Worm (Caenorhabditis elegans) whole organism, young adult: ENCODE measurements around the gene C47D12.4.

Experiments
- B0019.2 ChIP-seq: fragments of 200-800 bp; sonication (Bioruptor generic); conservative IDR thresholded peaks from 2 replicates; pipeline ENCODE4 v1.3.6; 2022; ENCODE audit warnings: missing genetic modification reagents, missing genetic modification characterization, missing compliant biosample characterization
- B0336.3 ChIP-seq: fragments of 200-800 bp; sonication (Bioruptor generic); IDR thresholded peaks from 2 replicates; pipeline ENCODE4 v1.3.6; 2022; ENCODE audit warnings: missing genetic modification characterization, missing compliant biosample characterization
- F22D6.2 ChIP-seq: sonication (generic microtip); optimal IDR thresholded peaks from 2 replicates; lab custom pipeline; 2016; ENCODE audit warnings: mild to moderate bottlenecking, missing genetic modification characterization, missing compliant biosample characterization
- F23B12.7 ChIP-seq: sonication (generic microtip); optimal IDR thresholded peaks from 2 replicates; lab custom pipeline; 2017; ENCODE audit warnings: missing genetic modification characterization, mild to moderate bottlenecking, missing compliant biosample characterization, antibody characterized with exemption, moderate library complexity; ENCODE audit not compliant: insufficient read depth
- F49E8.2 ChIP-seq: sonication (generic microtip); optimal IDR thresholded peaks from 3 replicates; lab custom pipeline; 2017; ENCODE audit warnings: missing genetic modification characterization, mild to moderate bottlenecking, missing compliant biosample characterization, antibody characterized with exemption, moderate library complexity; ENCODE audit not compliant: insufficient read depth
- F52B5.7 ChIP-seq: sonication (generic microtip); optimal IDR thresholded peaks from 2 replicates; lab custom pipeline; 2016; ENCODE audit warnings: mild to moderate bottlenecking, missing genetic modification characterization, missing compliant biosample characterization
- T07F8.4 ChIP-seq: sonication (generic microtip); optimal IDR thresholded peaks from 2 replicates; lab custom pipeline; 2016; ENCODE audit warnings: mild to moderate bottlenecking, missing genetic modification characterization, moderate library complexity, missing compliant biosample characterization
- T26A5.8 ChIP-seq: sonication (generic microtip); optimal IDR thresholded peaks from 2 replicates; lab custom pipeline; 2016; ENCODE audit warnings: missing genetic modification characterization, missing compliant biosample characterization
- Y53G8AR.9 ChIP-seq: fragments of 200-800 bp; sonication (Bioruptor generic); conservative IDR thresholded peaks from 2 replicates; pipeline ENCODE4 v1.3.6; 2022; ENCODE audit warnings: missing genetic modification reagents, missing genetic modification characterization, missing compliant biosample characterization
- Y79H2A.3 ChIP-seq: fragments of 200-800 bp; sonication (Bioruptor generic); conservative IDR thresholded peaks from 2 replicates; pipeline ENCODE4 v1.3.6; 2022; ENCODE audit warnings: missing genetic modification reagents, missing genetic modification characterization, missing compliant biosample characterization
- ama-1 ChIP-seq, 3 experiments: fragments of 150-350 bp in 1 of 3; sonication (generic microtip) in 2 of 3; optimal IDR thresholded peaks; 2 replicates each; lab custom pipeline; 2014 to 2018; ENCODE audit warnings: missing biosample characterization in 2 of 3, missing genetic modification characterization in 2 of 3, missing genetic modification reagents in 2 of 3
- aptf-3 ChIP-seq: fragments of 200-800 bp; sonication (Bioruptor generic); IDR thresholded peaks from 2 replicates; pipeline ENCODE4 v1.3.6; 2022; ENCODE audit warnings: missing genetic modification characterization, missing compliant biosample characterization
- cebp-1 ChIP-seq, 2 experiments: fragments of 200-800 bp in 1 of 2; sonication (Bioruptor generic) in 1 of 2; sonication (generic microtip) in 1 of 2; IDR thresholded peaks in 1 of 2; optimal IDR thresholded peaks in 1 of 2; 2 replicates each; pipeline versions ENCODE4 v1.3.6 to Lab custom; 2017 to 2022; ENCODE audit warnings: missing compliant biosample characterization in 2 of 2, missing genetic modification characterization in 2 of 2, mild to moderate bottlenecking in 1 of 2, missing genetic modification reagents in 1 of 2, moderate library complexity in 1 of 2
- cebp-2 ChIP-seq: fragments of 200-800 bp; sonication (Bioruptor generic); IDR thresholded peaks from 2 replicates; pipeline ENCODE4 v1.3.6; 2022; ENCODE audit warnings: missing genetic modification characterization, missing compliant biosample characterization
- ceh-91 ChIP-seq: fragments of 200-800 bp; sonication (Bioruptor generic); IDR thresholded peaks from 2 replicates; pipeline ENCODE4 v1.3.6; 2022; ENCODE audit warnings: missing genetic modification reagents, missing genetic modification characterization, missing compliant biosample characterization
- die-1 ChIP-seq: sonication (generic microtip); optimal IDR thresholded peaks from 2 replicates; lab custom pipeline; 2016; ENCODE audit warnings: missing genotype, mild to moderate bottlenecking, missing genetic modification characterization, missing compliant biosample characterization
- dox-1 ChIP-seq: fragments of 200-800 bp; sonication (Bioruptor generic); IDR thresholded peaks from 2 replicates; pipeline ENCODE4 v1.3.6; 2022; ENCODE audit warnings: missing genetic modification reagents, missing genetic modification characterization, missing compliant biosample characterization
- dpl-1 ChIP-seq: fragments of 150-350 bp; optimal IDR thresholded peaks from 2 replicates; lab custom pipeline; 2014; ENCODE audit warnings: missing biosample characterization, missing genetic modification reagents, missing genetic modification characterization
- ekl-4 ChIP-seq: fragments of 200-800 bp; sonication (Bioruptor generic); IDR thresholded peaks from 2 replicates; pipeline ENCODE4 v1.3.6; 2022; ENCODE audit warnings: missing genetic modification reagents, missing genetic modification characterization, missing compliant biosample characterization
- fkh-3 ChIP-seq: sonication (generic microtip); optimal IDR thresholded peaks from 2 replicates; lab custom pipeline; 2016; ENCODE audit warnings: mild to moderate bottlenecking, missing genetic modification characterization, missing compliant biosample characterization
- hlh-26 ChIP-seq: fragments of 200-800 bp; sonication (Bioruptor generic); conservative IDR thresholded peaks from 2 replicates; pipeline ENCODE4 v1.3.6; 2022; ENCODE audit warnings: missing genetic modification reagents, missing genetic modification characterization, missing compliant biosample characterization
- hmg-1.2 ChIP-seq: fragments of 200-800 bp; sonication (Bioruptor generic); IDR thresholded peaks from 2 replicates; pipeline ENCODE4 v1.3.6; 2022; ENCODE audit warnings: missing genetic modification reagents, missing genetic modification characterization, missing compliant biosample characterization
- lag-1 ChIP-seq: fragments of 200-800 bp; sonication (Bioruptor generic); IDR thresholded peaks from 2 replicates; pipeline ENCODE4 v1.3.6; 2022; ENCODE audit warnings: missing genetic modification reagents, missing genetic modification characterization, missing compliant biosample characterization
- lin-35 ChIP-seq, 3 experiments: fragments of 150-350 bp in 2 of 3; sonication (generic microtip) in 1 of 3; optimal IDR thresholded peaks; 2 replicates each; lab custom pipeline; 2014 to 2018; ENCODE audit warnings: missing biosample characterization in 3 of 3, missing genetic modification characterization in 3 of 3, missing genetic modification reagents in 3 of 3
- lsl-1 ChIP-seq: fragments of 200-800 bp; sonication (Bioruptor generic); optimal IDR thresholded peaks from 2 replicates; lab custom pipeline; 2018; ENCODE audit warnings: mild to moderate bottlenecking, missing genetic modification characterization, moderate library complexity, missing compliant biosample characterization
- madf-8 ChIP-seq: fragments of 200-800 bp; sonication (Bioruptor generic); conservative IDR thresholded peaks from 2 replicates; pipeline ENCODE4 v1.3.6; 2022; ENCODE audit warnings: missing genetic modification reagents, missing genetic modification characterization, missing compliant biosample characterization
- mcd-1 ChIP-seq: fragments of 200-800 bp; sonication (Bioruptor generic); IDR thresholded peaks from 2 replicates; pipeline ENCODE4 v1.3.6; 2022; ENCODE audit warnings: missing genetic modification reagents, missing genetic modification characterization, missing compliant biosample characterization
- mel-28 ChIP-seq: sonication (generic microtip); optimal IDR thresholded peaks from 2 replicates; lab custom pipeline; 2016; ENCODE audit warnings: borderline replicate concordance, mild to moderate bottlenecking, missing genetic modification characterization, missing compliant biosample characterization
- mxl-1 ChIP-seq: sonication (generic microtip); optimal IDR thresholded peaks from 2 replicates; lab custom pipeline; 2016; ENCODE audit warnings: missing genetic modification characterization, missing compliant biosample characterization
- nhr-120 ChIP-seq: fragments of 200-800 bp; sonication (Bioruptor generic); IDR thresholded peaks from 2 replicates; pipeline ENCODE4 v1.3.6; 2022; ENCODE audit warnings: missing genetic modification characterization, missing compliant biosample characterization
- rcor-1 ChIP-seq: fragments of 200-800 bp; sonication (Bioruptor generic); IDR thresholded peaks from 2 replicates; pipeline ENCODE4 v1.3.6; 2022; ENCODE audit warnings: missing genetic modification reagents, missing genetic modification characterization, missing compliant biosample characterization
- rec-8 ChIP-seq, 2 experiments: sonication (generic microtip); optimal IDR thresholded peaks; 2 replicates each; lab custom pipeline; 2016; ENCODE audit warnings: mild to moderate bottlenecking in 2 of 2, missing genetic modification characterization in 2 of 2, missing genetic modification reagents in 2 of 2, missing genotype in 2 of 2, missing biosample characterization in 1 of 2, missing compliant biosample characterization in 1 of 2, moderate library complexity in 1 of 2
- repo-1 ChIP-seq: sonication (generic microtip); optimal IDR thresholded peaks from 2 replicates; lab custom pipeline; 2017; ENCODE audit warnings: mild to moderate bottlenecking, missing genetic modification characterization, missing compliant biosample characterization
- snpc-1.3 ChIP-seq: sonication (generic microtip); optimal IDR thresholded peaks from 2 replicates; lab custom pipeline; 2017; ENCODE audit warnings: missing genetic modification characterization, mild to moderate bottlenecking, missing compliant biosample characterization, antibody characterized with exemption, moderate library complexity, missing genotype, missing genetic modification reagents; ENCODE audit not compliant: insufficient read depth
- somi-1 ChIP-seq: fragments of 200-800 bp; sonication (Bioruptor generic); optimal IDR thresholded peaks from 2 replicates; lab custom pipeline; 2018; ENCODE audit warnings: mild to moderate bottlenecking, missing genetic modification characterization, missing compliant biosample characterization
- sptf-2 ChIP-seq: fragments of 200-800 bp; sonication (Bioruptor generic); optimal IDR thresholded peaks from 2 replicates; lab custom pipeline; 2018; ENCODE audit warnings: mild to moderate bottlenecking, missing genetic modification characterization, missing compliant biosample characterization
- zfh-2 ChIP-seq: fragments of 200-800 bp; sonication (Bioruptor generic); conservative IDR thresholded peaks from 2 replicates; pipeline ENCODE4 v1.3.6; 2022; ENCODE audit warnings: missing genetic modification reagents, missing genetic modification characterization, missing compliant biosample characterization
- ztf-18 ChIP-seq: sonication (generic microtip); optimal IDR thresholded peaks from 2 replicates; lab custom pipeline; 2016; ENCODE audit warnings: missing genotype, mild to moderate bottlenecking, missing genetic modification characterization, missing compliant biosample characterization
- ztf-22 ChIP-seq: fragments of 200-800 bp; sonication (Bioruptor generic); optimal IDR thresholded peaks from 2 replicates; lab custom pipeline; 2018; ENCODE audit warnings: mild to moderate bottlenecking, missing genetic modification characterization, moderate library complexity, missing compliant biosample characterization
- ztf-25 ChIP-seq: fragments of 200-800 bp; sonication (Bioruptor generic); IDR thresholded peaks from 2 replicates; pipeline ENCODE4 v1.3.6; 2022; ENCODE audit warnings: missing genetic modification reagents, missing genetic modification characterization, missing compliant biosample characterization
- ztf-28 ChIP-seq: fragments of 200-800 bp; sonication (Bioruptor generic); IDR thresholded peaks from 2 replicates; pipeline ENCODE4 v1.3.6; 2022; ENCODE audit warnings: missing genetic modification reagents, missing genetic modification characterization, missing compliant biosample characterization

C47D12.4 gene

ce11 chrII:11685177-11685576 lies 3.6 kb downstream of the C47D12.4 start, which contains the start of gene C47D12.5:
TSS of gene C47D12.5 (minus strand) at chrII:11685277.
- TF ChIP-seq fkh-3 (tag; lab: Kevin White, UChicago): no peak
- TF ChIP-seq zfh-2 (GFP tag; lab: Robert Waterston, UW): no peak
- no peak for TF ChIP-seq B0019.2 (GFP tag; lab: Robert Waterston, UW)
- no peak for TF ChIP-seq rec-8 (tag; optimal IDR thresholded peaks at IDR 0.05; lab: Kevin White, UChicago)
- no peak for TF ChIP-seq aptf-3 (GFP tag; lab: Robert Waterston, UW)
- no peak for TF ChIP-seq ztf-25 (GFP tag; lab: Robert Waterston, UW)
- TF ChIP-seq F52B5.7 (tag; lab: Kevin White, UChicago): no peak
- TF ChIP-seq F49E8.2 (tag; lab: Kevin White, UChicago): no peak
- no peak for TF ChIP-seq sptf-2
- no peak for TF ChIP-seq dox-1 (GFP tag; lab: Robert Waterston, UW)
- no peak for TF ChIP-seq F22D6.2
- TF ChIP-seq snpc-1.3: no peak
- no peak for TF ChIP-seq hlh-26 (GFP tag; lab: Robert Waterston, UW)
- TF ChIP-seq Y53G8AR.9 (GFP tag; lab: Robert Waterston, UW): no peak
- no peak for TF ChIP-seq Y79H2A.3 (GFP tag; lab: Robert Waterston, UW)
- TF ChIP-seq lin-35 (GFP tag; optimal IDR thresholded peaks at IDR 0.05; lab: Kevin White, UChicago): no peak
- TF ChIP-seq madf-8 (GFP tag; lab: Robert Waterston, UW): no peak
- no peak for TF ChIP-seq ekl-4 (GFP tag; lab: Robert Waterston, UW)
- no peak for TF ChIP-seq ztf-22 (GFP tag; lab: Kevin White, UChicago)
- TF ChIP-seq B0336.3 (GFP tag; lab: Robert Waterston, UW): no peak

ce11 chrII:11688011-11688410 lies 6.4 kb downstream of the C47D12.4 start:
- no peak for TF ChIP-seq die-1
- no peak for TF ChIP-seq ama-1 (optimal IDR thresholded peaks at IDR 0.05; lab: Kevin White, UChicago)
- TF ChIP-seq ama-1 (GFP tag; optimal IDR thresholded peaks at IDR 0.05; lab: Kevin White, UChicago): no peak
- TF ChIP-seq hmg-1.2 (GFP tag; lab: Robert Waterston, UW): peak; percentile 66; the same call in 1 of the 2 replicates

- TF ChIP-seq mel-28 (no peak), cebp-2 (GFP tag; lab: Robert Waterston, UW) (no peak)
Observed at ce11 chrII:11688643-11689042, 7.1 kb downstream of the C47D12.4 start, which contains the start of gene kel-1. TSS of gene kel-1 (plus strand) at chrII:11688943.

ce11 chrII:11689941-11690340 lies 8.4 kb downstream of the C47D12.4 start:
- TF ChIP-seq madf-8 (GFP tag; lab: Robert Waterston, UW): peak; percentile 59
- no peak for TF ChIP-seq ztf-28 (GFP tag; lab: Robert Waterston, UW)
- TF ChIP-seq rcor-1: no peak
- peak; percentile 59 for TF ChIP-seq lsl-1
- TF ChIP-seq nhr-120 (GFP tag; lab: Robert Waterston, UW): no peak

ce11 chrII:11690868-11691267 lies 9.3 kb downstream of the C47D12.4 start:
- TF ChIP-seq ceh-91 (no peak), dpl-1 (GFP tag; lab: Kevin White, UChicago) (no peak), Y79H2A.3 (GFP tag; lab: Robert Waterston, UW) (0 out of 2 replicates have a peak, but pooled peaks have one; percentile 8), lag-1 (GFP tag; lab: Robert Waterston, UW) (no peak), T26A5.8 (tag; lab: Kevin White, UChicago) (no peak), mcd-1 (GFP tag; lab: Robert Waterston, UW) (no peak), cebp-1 (GFP tag; IDR thresholded peaks at IDR 0.05; lab: Robert Waterston, UW) (no peak), cebp-1 (tag; optimal IDR thresholded peaks at IDR 0.05; lab: Kevin White, UChicago) (peak; percentile 5), T07F8.4 (tag; lab: Kevin White, UChicago) (no peak), somi-1 (GFP tag; lab: Kevin White, UChicago) (no peak), ztf-18 (tag; lab: Kevin White, UChicago) (no peak), repo-1 (tag; lab: Kevin White, UChicago) (no peak), mxl-1 (tag; lab: Kevin White, UChicago) (no peak), F23B12.7 (no peak), zfh-2 (GFP tag; lab: Robert Waterston, UW) (peak; percentile 71), fkh-3 (tag; lab: Kevin White, UChicago) (no peak)
